Worm (Caenorhabditis elegans): ENCODE results near the gene adah-1.

Gene adah-1

ce11 chrIV:7039476-7040261 is 15.7 kb downstream of the adah-1 start, which contains the start of the genes cogc-2 and klp-18:
Gene cogc-2, minus strand, starts transcription at chrIV:7039580.
Gene klp-18, plus strand, starts transcription at chrIV:7040211.
- TF ChIP-seq snpc-4 (tag; optimal IDR thresholded peaks at IDR 0.05), result peak; percentile 61
- peak; percentile 96 for TF ChIP-seq gmeb-1 (tag; optimal IDR thresholded peaks at IDR 0.05)
- no peak for TF ChIP-seq ztf-1 (GFP tag; conservative IDR thresholded peaks at IDR 0.05)
- peak; percentile 35 for TF ChIP-seq ama-1 (optimal IDR thresholded peaks at IDR 0.05)
- peak; percentile 18 for TF ChIP-seq R02D3.7 (tag; optimal IDR thresholded peaks at IDR 0.05)
- no peak for TF ChIP-seq unc-39 (tag; optimal IDR thresholded peaks at IDR 0.05)
- peak; percentile 45 for TF ChIP-seq blmp-1 (tag; optimal IDR thresholded peaks at IDR 0.05; ENCODE audit: insufficient read depth)
- no peak for TF ChIP-seq nhr-11 (tag; optimal IDR thresholded peaks at IDR 0.05)
- TF ChIP-seq ztf-4 (tag; optimal IDR thresholded peaks at IDR 0.05), result no peak
- TF ChIP-seq lin-13 (GFP tag; optimal IDR thresholded peaks at IDR 0.05), result peak; percentile 82
- TF ChIP-seq nhr-77 (tag; optimal IDR thresholded peaks at IDR 0.05), result no peak
- TF ChIP-seq dmd-4 (tag; optimal IDR thresholded peaks at IDR 0.05), result no peak
- TF ChIP-seq ZK546.5 (tag; optimal IDR thresholded peaks at IDR 0.05), result no peak
- peak; percentile 48 for TF ChIP-seq egl-27 (tag; optimal IDR thresholded peaks at IDR 0.05)
- TF ChIP-seq nhr-129 (tag; optimal IDR thresholded peaks at IDR 0.05), result peak; percentile 85
- no peak for TF ChIP-seq ceh-82 (tag; optimal IDR thresholded peaks at IDR 0.05)
- TF ChIP-seq fos-1 (tag; optimal IDR thresholded peaks at IDR 0.05), result peak; percentile 62
- TF ChIP-seq nhr-25 (tag; optimal IDR thresholded peaks at IDR 0.05), result peak; percentile 78
- peak; percentile 70 to 91 for TF ChIP-seq lsy-2 (tag; optimal IDR thresholded peaks at IDR 0.05)
- TF ChIP-seq nhr-23 (tag; optimal IDR thresholded peaks at IDR 0.05), result no peak
- peak; percentile 23 for TF ChIP-seq zag-1 (tag; optimal IDR thresholded peaks at IDR 0.05)
- peak; percentile 90 for TF ChIP-seq lin-11 (tag; optimal IDR thresholded peaks at IDR 0.05)
- no peak for TF ChIP-seq peb-1 (tag; optimal IDR thresholded peaks at IDR 0.05)
- peak; percentile 88 for TF ChIP-seq crh-2 (tag; optimal IDR thresholded peaks at IDR 0.05)
- peak; percentile 31 for TF ChIP-seq skn-1 (tag; optimal IDR thresholded peaks at IDR 0.05)
- no peak for TF ChIP-seq nhr-237 (tag; optimal IDR thresholded peaks at IDR 0.05)
- TF ChIP-seq sma-9 (GFP tag; optimal IDR thresholded peaks at IDR 0.05), result peak; percentile 80
- no peak for TF ChIP-seq sma-9 (tag; optimal IDR thresholded peaks at IDR 0.05)
- TF ChIP-seq elt-1 (tag; optimal IDR thresholded peaks at IDR 0.05), result no peak
- peak; percentile 68 for TF ChIP-seq mab-5 (tag; optimal IDR thresholded peaks at IDR 0.05)
- peak; percentile 83 for TF ChIP-seq F13H6.1 (tag; optimal IDR thresholded peaks at IDR 0.05)
- peak; percentile 86 for TF ChIP-seq sma-3 (GFP tag; optimal IDR thresholded peaks at IDR 0.05)
- no peak for TF ChIP-seq nhr-10 (tag; optimal IDR thresholded peaks at IDR 0.05)
- peak; percentile 97 for TF ChIP-seq unc-55 (GFP tag; optimal IDR thresholded peaks at IDR 0.05)
- TF ChIP-seq sem-4 (tag; optimal IDR thresholded peaks at IDR 0.05), result peak; percentile 76
- TF ChIP-seq ceh-16 (tag; optimal IDR thresholded peaks at IDR 0.05), result peak; percentile 43
- TF ChIP-seq C34F6.9 (tag; optimal IDR thresholded peaks at IDR 0.05), result peak; percentile 88
- no peak for TF ChIP-seq mdl-1 (tag; optimal IDR thresholded peaks at IDR 0.05)
- no peak for TF ChIP-seq alr-1 (tag; optimal IDR thresholded peaks at IDR 0.05)
- TF ChIP-seq nhr-21 (tag; optimal IDR thresholded peaks at IDR 0.05), result peak; percentile 72
- TF ChIP-seq nhr-6 (tag; optimal IDR thresholded peaks at IDR 0.05), result peak; percentile 29
- TF ChIP-seq elt-3 (tag; optimal IDR thresholded peaks at IDR 0.05), result no peak
- no peak for TF ChIP-seq aly-2 (tag; optimal IDR thresholded peaks at IDR 0.05)

DNA sequence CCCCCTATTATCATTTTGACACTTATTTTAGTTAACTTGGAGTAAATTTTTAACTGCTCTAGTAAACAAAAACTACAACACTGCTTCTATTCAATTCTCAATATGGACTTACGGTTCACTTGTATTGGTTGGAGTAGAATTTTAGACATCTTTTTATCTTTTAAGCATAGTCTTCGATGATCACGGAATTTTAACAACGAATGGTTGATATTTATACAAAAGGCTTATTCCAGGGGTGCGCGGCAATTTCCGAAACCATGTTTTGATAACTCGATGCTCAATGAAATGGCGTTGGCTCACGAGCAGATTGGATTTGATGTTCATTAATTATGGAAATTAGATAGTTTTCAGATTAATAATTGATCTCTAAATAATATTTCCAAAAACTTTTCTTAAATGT is 19.4 kb downstream of the adah-1 start:
- TF ChIP-seq nhr-129 (tag; optimal IDR thresholded peaks at IDR 0.05) (no peak), mdl-1 (tag; optimal IDR thresholded peaks at IDR 0.05) (no peak), lin-13 (GFP tag; optimal IDR thresholded peaks at IDR 0.05) (no peak), aly-2 (tag; optimal IDR thresholded peaks at IDR 0.05) (no peak), nhr-237 (tag; optimal IDR thresholded peaks at IDR 0.05) (no peak), ztf-11 (tag; optimal IDR thresholded peaks at IDR 0.05) (no peak), ztf-4 (tag; optimal IDR thresholded peaks at IDR 0.05) (no peak), lsy-2 (tag; optimal IDR thresholded peaks at IDR 0.05) (no peak), nhr-21 (tag; optimal IDR thresholded peaks at IDR 0.05) (no peak), nhr-25 (tag; optimal IDR thresholded peaks at IDR 0.05) (no peak), snpc-4 (tag; optimal IDR thresholded peaks at IDR 0.05) (no peak), ceh-16 (tag; optimal IDR thresholded peaks at IDR 0.05) (no peak), ama-1 (optimal IDR thresholded peaks at IDR 0.05) (no peak), sma-9 (GFP tag; optimal IDR thresholded peaks at IDR 0.05) (no peak), sma-9 (tag; optimal IDR thresholded peaks at IDR 0.05) (no peak), zag-1 (tag; optimal IDR thresholded peaks at IDR 0.05) (no peak), fos-1 (tag; optimal IDR thresholded peaks at IDR 0.05) (no peak), skn-1 (tag; optimal IDR thresholded peaks at IDR 0.05) (no peak), mab-5 (tag; optimal IDR thresholded peaks at IDR 0.05) (no peak), F13H6.1 (tag; optimal IDR thresholded peaks at IDR 0.05) (no peak), ZK546.5 (tag; optimal IDR thresholded peaks at IDR 0.05) (no peak)

Measured in whole organism, L2 larva.